ENCODE assay signal across 2 worm cellular contexts in genomic region chrIV:12391003-12391637, ce11.
A peak's percentile ranks its signal among the peaks of the same experiment; 100 is the strongest.
TF ChIP-seq lines count a peak whose summit lies in the region.

Gene rps-23 (minus strand): TSS chrIV:12391053.
Gene dpm-3 (plus strand): TSS chrIV:12391587.

TF ChIP-seq in whole organism, L1 larva, 84 proteins besides CTCF, POLR2A, EP300 and RAD21 (continued from another document):
- peak; percentile 90 for TF ChIP-seq grh-1 (GFP tag; IDR thresholded peaks at IDR 0.05; lab: Robert Waterston, UW)
- TF ChIP-seq vab-15 (tag; optimal IDR thresholded peaks at IDR 0.05; lab: Kevin White, UChicago): peak; percentile 94
- TF ChIP-seq nhr-11 (tag; optimal IDR thresholded peaks at IDR 0.05; lab: Kevin White, UChicago): peak; percentile 87
- TF ChIP-seq blmp-1 (tag; optimal IDR thresholded peaks at IDR 0.05; lab: Kevin White, UChicago): peak; percentile 82
- peak; percentile 97 for TF ChIP-seq nhr-71 (tag; optimal IDR thresholded peaks at IDR 0.05; lab: Kevin White, UChicago)
- TF ChIP-seq pag-3 (tag; optimal IDR thresholded peaks at IDR 0.05; lab: Kevin White, UChicago; ENCODE audit: borderline replicate concordance, insufficient read depth): peak; percentile 8
- TF ChIP-seq efl-1 (optimal IDR thresholded peaks at IDR 0.05; lab: Kevin White, UChicago): peak; percentile 93 to 96
- peak; percentile 87 to 98 for TF ChIP-seq efl-1 (GFP tag; optimal IDR thresholded peaks at IDR 0.05 in 1 of 2; lab: Kevin White, UChicago)
- peak; percentile 87 for TF ChIP-seq ceh-88 (GFP tag; IDR thresholded peaks at IDR 0.05; lab: Robert Waterston, UW)
- TF ChIP-seq ztf-11 (tag; optimal IDR thresholded peaks at IDR 0.05; lab: Kevin White, UChicago): peak in 1 of 2 experiments; percentile 89
- no peak for TF ChIP-seq sptf-1 (tag; optimal IDR thresholded peaks at IDR 0.05; lab: Kevin White, UChicago)
- peak; percentile 94 for TF ChIP-seq nhr-20 (tag; optimal IDR thresholded peaks at IDR 0.05; lab: Kevin White, UChicago)
- TF ChIP-seq unc-98 (GFP tag; IDR thresholded peaks at IDR 0.05; lab: Robert Waterston, UW): peak; percentile 90
- TF ChIP-seq mep-1 (tag; optimal IDR thresholded peaks at IDR 0.05; lab: Kevin White, UChicago): peak; percentile 98
- TF ChIP-seq zip-4 (GFP tag; optimal IDR thresholded peaks at IDR 0.05; lab: Kevin White, UChicago): peak; percentile 52
- peak; percentile 65 for TF ChIP-seq zag-1 (tag; optimal IDR thresholded peaks at IDR 0.05; lab: Kevin White, UChicago)
- TF ChIP-seq ama-1 (optimal IDR thresholded peaks at IDR 0.05; lab: Kevin White, UChicago): peak; percentile 20
- TF ChIP-seq nhr-47 (tag; optimal IDR thresholded peaks at IDR 0.05; lab: Kevin White, UChicago): peak; percentile 96
- TF ChIP-seq egl-13 (tag; optimal IDR thresholded peaks at IDR 0.05; lab: Kevin White, UChicago): peak; percentile 91
- TF ChIP-seq hlh-17 (GFP tag; optimal IDR thresholded peaks at IDR 0.05; lab: Kevin White, UChicago; ENCODE audit: borderline replicate concordance): no peak
- TF ChIP-seq lin-13 (GFP tag; optimal IDR thresholded peaks at IDR 0.05; lab: Kevin White, UChicago): peak; percentile 93
- no peak for TF ChIP-seq nhr-12 (tag; optimal IDR thresholded peaks at IDR 0.05; lab: Kevin White, UChicago)
- peak; percentile 91 for TF ChIP-seq C04F5.9 (tag; optimal IDR thresholded peaks at IDR 0.05; lab: Kevin White, UChicago)

TF ChIP-seq in whole organism, young adult, 124 proteins besides CTCF, POLR2A, EP300 and RAD21 (continued from another document):
- TF ChIP-seq die-1 (tag; optimal IDR thresholded peaks at IDR 0.05; lab: Kevin White, UChicago) (no peak), hsf-1 (GFP tag; IDR thresholded peaks at IDR 0.05; lab: Robert Waterston, UW) (peak; percentile 76), ceh-91 (GFP tag; IDR thresholded peaks at IDR 0.05; lab: Robert Waterston, UW) (peak; percentile 95), egl-18 (GFP tag; IDR thresholded peaks at IDR 0.05; lab: Robert Waterston, UW) (0 out of 2 replicates have a peak, but pooled peaks have one; percentile 73), dox-1 (GFP tag; IDR thresholded peaks at IDR 0.05; lab: Robert Waterston, UW) (peak; percentile 97), cebp-2 (GFP tag; IDR thresholded peaks at IDR 0.05; lab: Robert Waterston, UW) (peak; percentile 91; the same call in 1 of the 2 replicates), tlf-1 (GFP tag; optimal IDR thresholded peaks at IDR 0.05; lab: Kevin White, UChicago) (peak; percentile 95), mel-28 (tag; optimal IDR thresholded peaks at IDR 0.05; lab: Kevin White, UChicago; ENCODE audit: borderline replicate concordance) (peak; percentile 14), him-1 (tag; optimal IDR thresholded peaks at IDR 0.05; lab: Kevin White, UChicago) (peak; percentile 71), zfh-2 (GFP tag; conservative IDR thresholded peaks at IDR 0.05; lab: Robert Waterston, UW) (peak; percentile 58; the same call in 1 of the 2 replicates), snpc-4 (GFP tag; optimal IDR thresholded peaks at IDR 0.05; lab: Kevin White, UChicago) (peak; percentile 50), snpc-4 (tag; optimal IDR thresholded peaks at IDR 0.05; lab: Kevin White, UChicago) (peak; percentile 65 to 82 (median 76)), gei-17 (GFP tag; optimal IDR thresholded peaks at IDR 0.05; lab: Kevin White, UChicago) (peak; percentile 34), hlh-26 (GFP tag; conservative IDR thresholded peaks at IDR 0.05; lab: Robert Waterston, UW) (no peak), Y53F4B.3 (GFP tag; IDR thresholded peaks at IDR 0.05; lab: Robert Waterston, UW) (peak; percentile 77; the same call in 1 of the 2 replicates), madf-3 (GFP tag; IDR thresholded peaks at IDR 0.05; lab: Robert Waterston, UW) (peak; percentile 95), madf-8 (GFP tag; conservative IDR thresholded peaks at IDR 0.05; lab: Robert Waterston, UW) (peak; percentile 86), T07F8.4 (tag; optimal IDR thresholded peaks at IDR 0.05; lab: Kevin White, UChicago) (peak; percentile 80)
TF ChIP-seq in whole organism, young adult: peak in this region for 93.
